Worm (Caenorhabditis elegans): ENCODE data around the gene C55C3.1.

DNA sequence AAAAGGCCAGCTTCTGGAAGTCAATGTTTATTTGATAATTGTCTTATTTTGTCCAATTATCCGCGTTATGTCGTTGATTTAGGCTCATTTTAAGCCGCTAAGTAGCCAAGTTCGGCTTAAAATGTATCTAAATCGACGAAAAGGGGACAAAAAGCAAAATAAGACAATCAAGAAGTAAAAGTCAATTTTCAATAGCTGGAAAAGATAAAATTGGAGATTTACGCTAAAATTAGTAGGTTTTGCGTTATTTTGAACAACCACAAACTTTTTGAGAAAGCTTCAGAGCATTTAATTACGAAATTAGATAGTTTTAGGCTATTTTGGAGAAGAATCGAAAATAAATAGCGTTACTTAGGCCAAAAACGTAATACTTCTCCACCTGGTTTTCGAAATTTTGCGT is 46.0 kb upstream of the C55C3.1 start:
- no peak for TF ChIP-seq flt-1 (GFP tag; IDR thresholded peaks at IDR 0.05)
- TF ChIP-seq T22C8.4 (GFP tag; IDR thresholded peaks at IDR 0.05) = no peak
- TF ChIP-seq klf-2 (GFP tag; conservative IDR thresholded peaks at IDR 0.05) = no peak
- TF ChIP-seq tab-1 (GFP tag; IDR thresholded peaks at IDR 0.05) = no peak
- TF ChIP-seq ztf-23 (GFP tag; IDR thresholded peaks at IDR 0.05) = no peak
- TF ChIP-seq ref-1 (GFP tag; conservative IDR thresholded peaks at IDR 0.05) = no peak
- no peak for TF ChIP-seq ztf-29 (GFP tag; IDR thresholded peaks at IDR 0.05)
- TF ChIP-seq cog-1 (tag; optimal IDR thresholded peaks at IDR 0.05) = no peak
- TF ChIP-seq med-1 (GFP tag; optimal IDR thresholded peaks at IDR 0.05; ENCODE audit: insufficient read depth) = no peak

Measured in whole organism, midembryonic.